Worm (Caenorhabditis elegans) whole organism, L3 larva: ENCODE results near the gene srh-187.
"Not testable (repeated sequence)": the region's sequence is repeated elsewhere in the genome, so short reads cannot be mapped to it uniquely, and the experiment has no call there.

ENCODE experiments used
- R02D3.7 ChIP-seq: fragments of 150-350 bp; optimal IDR thresholded peaks from 2 replicates; lab custom pipeline; 2014; ENCODE audit warnings: missing biosample characterization, missing genetic modification characterization
- ZK546.5 ChIP-seq: sonication (generic microtip); optimal IDR thresholded peaks from 2 replicates; lab custom pipeline; 2017; ENCODE audit warnings: missing biosample characterization, missing genetic modification characterization
- aly-2 ChIP-seq: fragments of 150-350 bp; optimal IDR thresholded peaks from 2 replicates; lab custom pipeline; 2014; ENCODE audit warnings: missing biosample characterization, missing genetic modification characterization
- ama-1 ChIP-seq: fragments of 150-350 bp; optimal IDR thresholded peaks from 2 replicates; lab custom pipeline; 2018
- ceh-16 ChIP-seq: sonication (generic microtip); optimal IDR thresholded peaks from 2 replicates; lab custom pipeline; 2017; ENCODE audit warnings: missing biosample characterization, missing genetic modification characterization
- ceh-28 ChIP-seq: fragments of 150-350 bp; optimal IDR thresholded peaks from 2 replicates; lab custom pipeline; 2014; ENCODE audit warnings: missing biosample characterization, missing genetic modification reagents, missing genetic modification characterization
- ceh-9 ChIP-seq: sonication (generic microtip); optimal IDR thresholded peaks from 2 replicates; lab custom pipeline; 2018; ENCODE audit warnings: missing biosample characterization, missing genetic modification characterization
- daf-12 ChIP-seq: fragments of 150-350 bp; optimal IDR thresholded peaks from 2 replicates; lab custom pipeline; 2014; ENCODE audit warnings: missing biosample characterization, missing genetic modification reagents, missing genetic modification characterization
- egl-5 ChIP-seq: fragments of 150-350 bp; optimal IDR thresholded peaks from 2 replicates; lab custom pipeline; 2017; ENCODE audit warnings: missing biosample characterization, missing genetic modification reagents, missing genetic modification characterization, inconsistent platforms
- elt-1 ChIP-seq: fragments of 150-350 bp; optimal IDR thresholded peaks from 2 replicates; lab custom pipeline; 2014; ENCODE audit warnings: missing biosample characterization, missing genetic modification characterization
- elt-2 ChIP-seq: sonication (generic microtip); optimal IDR thresholded peaks from 2 replicates; lab custom pipeline; 2016; ENCODE audit warnings: missing genetic modification reagents, mild to moderate bottlenecking, missing genetic modification characterization, missing compliant biosample characterization
- elt-3 ChIP-seq, 3 experiments: fragments of 150-350 bp in 1 of 3; sonication (generic microtip) in 2 of 3; optimal IDR thresholded peaks; 2 replicates in 2 of 3; 4 replicates in 1 of 3; lab custom pipeline; 2014 to 2017; ENCODE audit warnings: missing biosample characterization in 3 of 3, missing genetic modification characterization in 3 of 3
- eor-1 ChIP-seq, 2 experiments: fragments of 150-350 bp; optimal IDR thresholded peaks; 2 replicates each; lab custom pipeline; 2014 to 2018; ENCODE audit warnings: missing biosample characterization in 2 of 2, missing genetic modification characterization in 2 of 2
- fkh-10 ChIP-seq: sonication (generic microtip); optimal IDR thresholded peaks from 2 replicates; lab custom pipeline; 2017; ENCODE audit warnings: missing biosample characterization, missing genetic modification reagents, missing genetic modification characterization
- fkh-2 ChIP-seq: fragments of 150-350 bp; optimal IDR thresholded peaks from 2 replicates; lab custom pipeline; 2014; ENCODE audit warnings: missing biosample characterization, missing genetic modification reagents, missing genetic modification characterization
- fos-1 ChIP-seq: fragments of 150-350 bp; optimal IDR thresholded peaks from 2 replicates; lab custom pipeline; 2014; ENCODE audit warnings: missing biosample characterization, missing genetic modification characterization
- hmg-11 ChIP-seq: sonication (generic microtip); optimal IDR thresholded peaks from 2 replicates; lab custom pipeline; 2016; ENCODE audit warnings: missing genetic modification characterization, missing compliant biosample characterization
- jun-1 ChIP-seq: fragments of 150-350 bp; optimal IDR thresholded peaks from 2 replicates; lab custom pipeline; 2014; ENCODE audit warnings: missing biosample characterization, missing genetic modification reagents, missing genetic modification characterization
- lin-15B ChIP-seq: fragments of 150-350 bp; optimal IDR thresholded peaks from 2 replicates; lab custom pipeline; 2014; ENCODE audit warnings: missing biosample characterization, missing genetic modification characterization
- lin-39 ChIP-seq: fragments of 150-350 bp; optimal IDR thresholded peaks from 2 replicates; lab custom pipeline; 2018; ENCODE audit warnings: missing biosample characterization, missing genetic modification reagents, missing genetic modification characterization
- lsy-12 ChIP-seq: sonication (generic microtip); optimal IDR thresholded peaks from 2 replicates; lab custom pipeline; 2016; ENCODE audit warnings: mild to moderate bottlenecking, missing genetic modification characterization, missing compliant biosample characterization
- mdl-1 ChIP-seq: fragments of 150-350 bp; optimal IDR thresholded peaks from 2 replicates; lab custom pipeline; 2014; ENCODE audit warnings: missing biosample characterization, missing genetic modification characterization
- nfya-1 ChIP-seq: sonication (generic microtip); optimal IDR thresholded peaks from 2 replicates; lab custom pipeline; 2017; ENCODE audit warnings: missing genetic modification characterization, mild to moderate bottlenecking, missing compliant biosample characterization, antibody characterized with exemption, moderate library complexity; ENCODE audit not compliant: insufficient read depth
- nhr-11 ChIP-seq: fragments of 150-350 bp; optimal IDR thresholded peaks from 2 replicates; lab custom pipeline; 2014; ENCODE audit warnings: missing biosample characterization, missing genetic modification characterization
- nhr-12 ChIP-seq: fragments of 150-350 bp; optimal IDR thresholded peaks from 2 replicates; lab custom pipeline; 2014; ENCODE audit warnings: missing biosample characterization, missing genetic modification characterization
- nhr-23 ChIP-seq: fragments of 150-350 bp; optimal IDR thresholded peaks from 2 replicates; lab custom pipeline; 2014; ENCODE audit warnings: missing biosample characterization, missing genetic modification reagents, missing genetic modification characterization
- nhr-237 ChIP-seq: fragments of 150-350 bp; optimal IDR thresholded peaks from 2 replicates; lab custom pipeline; 2014; ENCODE audit warnings: missing biosample characterization, missing genetic modification characterization
- nhr-25 ChIP-seq: sonication (generic microtip); optimal IDR thresholded peaks from 2 replicates; lab custom pipeline; 2017; ENCODE audit warnings: missing biosample characterization, missing genetic modification characterization
- nhr-67 ChIP-seq: fragments of 150-350 bp; optimal IDR thresholded peaks from 2 replicates; lab custom pipeline; 2014; ENCODE audit warnings: missing biosample characterization, missing genetic modification characterization
- nhr-76 ChIP-seq: fragments of 150-350 bp; sonication (generic microtip); optimal IDR thresholded peaks from 5 replicates; lab custom pipeline; 2014; ENCODE audit warnings: missing biosample characterization, missing genetic modification characterization
- nhr-77 ChIP-seq: fragments of 150-350 bp; optimal IDR thresholded peaks from 2 replicates; lab custom pipeline; 2014; ENCODE audit warnings: missing biosample characterization, missing genetic modification characterization
- pha-4 ChIP-seq: fragments of 150-350 bp; optimal IDR thresholded peaks from 2 replicates; lab custom pipeline; 2014; ENCODE audit warnings: missing biosample characterization, missing genetic modification reagents, missing genetic modification characterization
- sea-2 ChIP-seq: fragments of 150-350 bp; sonication (generic microtip); optimal IDR thresholded peaks from 4 replicates; lab custom pipeline; 2014; ENCODE audit warnings: missing biosample characterization, missing genetic modification reagents, missing genetic modification characterization
- skn-1 ChIP-seq: fragments of 150-350 bp; optimal IDR thresholded peaks from 2 replicates; lab custom pipeline; 2014; ENCODE audit warnings: missing biosample characterization, missing genetic modification characterization
- snpc-4 ChIP-seq: fragments of 150-350 bp; optimal IDR thresholded peaks from 2 replicates; lab custom pipeline; 2014; ENCODE audit warnings: missing biosample characterization, missing genetic modification characterization
- tbx-2 ChIP-seq: sonication (generic microtip); optimal IDR thresholded peaks from 2 replicates; lab custom pipeline; 2016; ENCODE audit warnings: mild to moderate bottlenecking, missing genetic modification characterization, missing compliant biosample characterization
- unc-62 ChIP-seq: fragments of 150-350 bp; sonication (generic microtip); optimal IDR thresholded peaks from 4 replicates; lab custom pipeline; 2014; ENCODE audit warnings: missing biosample characterization, missing genetic modification reagents, missing genetic modification characterization
- zag-1 ChIP-seq: fragments of 150-350 bp; optimal IDR thresholded peaks from 2 replicates; lab custom pipeline; 2014; ENCODE audit warnings: missing biosample characterization, missing genetic modification characterization
- ztf-11 ChIP-seq: fragments of 150-350 bp; optimal IDR thresholded peaks from 2 replicates; lab custom pipeline; 2014; ENCODE audit warnings: missing biosample characterization, missing genetic modification characterization

Gene srh-187

DNA sequence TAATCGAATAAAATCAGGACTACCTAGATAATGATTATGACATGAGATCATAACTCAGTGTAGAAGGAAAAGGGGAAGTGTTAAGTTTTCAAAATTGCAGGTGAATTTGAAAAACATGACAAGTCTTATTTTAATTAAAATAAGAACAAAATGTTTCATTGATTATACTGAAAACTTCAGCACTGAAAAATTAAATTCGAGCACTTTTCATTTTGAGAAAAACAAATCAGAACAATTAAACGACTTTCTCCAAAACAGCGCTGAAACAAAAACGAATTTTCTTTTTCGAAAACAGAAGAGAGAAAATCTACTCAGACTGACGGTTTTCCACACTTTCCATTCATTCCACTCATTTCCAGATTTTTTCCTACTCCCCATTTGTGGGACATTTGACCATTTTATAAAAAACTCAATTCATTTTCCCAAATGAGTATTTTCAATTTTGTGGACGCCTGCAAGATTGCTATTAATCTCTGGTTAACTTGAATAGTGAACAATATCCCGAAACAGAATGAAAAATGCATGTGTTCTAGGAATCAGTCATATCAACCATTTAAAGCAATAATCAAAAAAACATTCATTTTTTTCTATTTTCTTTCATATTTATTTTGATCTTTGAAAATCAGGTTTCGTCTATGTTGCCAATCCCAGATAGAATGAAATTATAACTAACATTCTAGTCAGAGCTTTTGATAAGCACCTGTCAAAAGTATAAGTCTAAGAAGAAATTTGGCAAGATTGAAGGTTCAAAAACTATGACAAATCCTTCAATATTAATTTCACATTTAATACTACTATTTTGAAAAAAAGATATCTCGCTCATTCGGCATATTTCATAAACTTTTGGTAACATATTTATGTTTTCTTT lies 12.7 kb upstream of the srh-187 start, which contains the start of the genes srh-231 and srh-275:
Gene srh-231 (minus strand): TSS at position 51 of the 868 bp plus-strand sequence.
Gene srh-275 (plus strand): TSS at position 818 of the 868 bp plus-strand sequence.
- no peak for TF ChIP-seq lin-39 (tag; lab: Kevin White, UChicago)
- TF ChIP-seq nhr-76 (tag; lab: Kevin White, UChicago): no peak
- no peak for TF ChIP-seq snpc-4 (tag; lab: Kevin White, UChicago)
- TF ChIP-seq nhr-12: no peak
- TF ChIP-seq elt-3 (tag; optimal IDR thresholded peaks at IDR 0.05; lab: Kevin White, UChicago): no peak
- no peak for TF ChIP-seq nhr-77 (tag; lab: Kevin White, UChicago)
- TF ChIP-seq egl-5: no peak
- TF ChIP-seq ceh-9 (tag; lab: Kevin White, UChicago): no peak
- no peak for TF ChIP-seq ceh-28 (tag; lab: Kevin White, UChicago)
- no peak for TF ChIP-seq nhr-237
- no peak for TF ChIP-seq fos-1 (tag; lab: Kevin White, UChicago)
- TF ChIP-seq aly-2 (tag; lab: Kevin White, UChicago): no peak
- TF ChIP-seq ztf-11 (tag; lab: Kevin White, UChicago): no peak
- TF ChIP-seq nfya-1: no peak
- no peak for TF ChIP-seq ceh-16
- no peak for TF ChIP-seq nhr-23 (tag; lab: Kevin White, UChicago)
- no peak for TF ChIP-seq unc-62
- TF ChIP-seq R02D3.7 (tag; lab: Kevin White, UChicago): no peak
- TF ChIP-seq eor-1 (tag; optimal IDR thresholded peaks at IDR 0.05; lab: Kevin White, UChicago): no peak
- TF ChIP-seq tbx-2 (tag; lab: Kevin White, UChicago): no peak
- TF ChIP-seq, all 47 proteins: peak for 0

DNA sequence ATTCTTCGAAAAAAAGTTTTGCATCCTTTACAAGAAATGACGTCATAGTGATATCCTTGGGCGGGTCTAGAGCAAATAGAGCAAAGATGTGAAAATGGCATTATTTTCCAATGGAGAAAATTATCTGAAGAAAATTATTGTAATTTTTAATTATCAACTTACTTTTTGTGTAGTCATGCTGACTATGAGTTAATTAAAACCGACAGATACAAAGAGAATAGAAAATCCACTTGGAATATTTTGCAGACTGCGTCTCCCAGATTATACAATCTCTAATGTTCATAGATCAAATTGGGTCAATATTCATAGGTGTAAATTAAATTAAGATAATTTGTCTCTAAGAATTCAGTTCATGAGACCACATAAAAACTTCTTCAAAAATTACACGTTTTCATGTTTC lies 9.8 kb upstream of the srh-187 start, which contains the start of gene nhr-149:
Gene nhr-149 (minus strand): TSS at position 101 of the 400 bp plus-strand sequence.
- TF ChIP-seq pha-4 (tag; lab: Kevin White, UChicago): no peak
- no peak for TF ChIP-seq unc-62
- TF ChIP-seq fkh-2 (tag; lab: Kevin White, UChicago): no peak
- TF ChIP-seq daf-12 (tag; lab: Kevin White, UChicago): no peak
- no peak for TF ChIP-seq ceh-28 (tag; lab: Kevin White, UChicago)
- TF ChIP-seq nhr-11 (tag; lab: Kevin White, UChicago): no peak
- TF ChIP-seq tbx-2 (tag; lab: Kevin White, UChicago): no peak
- TF ChIP-seq nhr-25 (tag; lab: Kevin White, UChicago): no peak
- TF ChIP-seq lsy-12 (tag; lab: Kevin White, UChicago): no peak
- TF ChIP-seq jun-1 (tag; lab: Kevin White, UChicago): no peak
- no peak for TF ChIP-seq zag-1 (tag; lab: Kevin White, UChicago)
- no peak for TF ChIP-seq lin-15B (tag; lab: Kevin White, UChicago)
- TF ChIP-seq fkh-10: no peak
- no peak for TF ChIP-seq ama-1
- no peak for TF ChIP-seq ceh-9 (tag; lab: Kevin White, UChicago)

DNA sequence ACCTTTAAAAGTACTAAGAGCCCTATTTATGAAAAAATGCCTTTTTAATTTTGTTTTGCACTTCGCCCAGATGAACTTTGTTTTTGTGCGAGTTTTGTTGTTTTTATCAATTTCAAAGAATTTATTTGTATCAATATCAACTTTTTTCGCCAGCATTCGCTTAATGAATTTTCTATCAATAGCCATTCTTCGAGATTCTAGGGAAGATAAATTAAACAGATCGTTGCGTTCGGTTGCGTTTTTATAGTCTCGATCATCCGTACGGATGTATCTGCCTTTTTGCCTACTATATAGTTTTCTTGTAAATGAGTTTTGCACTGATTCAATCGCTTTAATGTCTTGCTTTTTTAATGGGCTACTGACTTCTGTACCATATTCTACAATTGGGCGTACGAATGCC lies 5.8 kb upstream of the srh-187 start, which contains the start of gene nhr-147:
Gene nhr-147 (plus strand): TSS at position 301 of the 400 bp plus-strand sequence.
- not testable (repeated sequence) for TF ChIP-seq zag-1, jun-1, elt-1 (tag; lab: Kevin White, UChicago)

ce11 chrV:7343522-7343921 lies 3.8 kb upstream of the srh-187 start, which contains the start of gene srh-244:
Gene srh-244 (plus strand): TSS chrV:7343822.
- TF ChIP-seq nhr-67 (no peak), elt-3 (tag; optimal IDR thresholded peaks at IDR 0.05; lab: Kevin White, UChicago) (no peak), nhr-12 (no peak), nhr-25 (tag; lab: Kevin White, UChicago) (no peak), skn-1 (tag; lab: Kevin White, UChicago) (no peak), ceh-28 (tag; lab: Kevin White, UChicago) (no peak), sea-2 (GFP tag; lab: Kevin White, UChicago) (no peak), nfya-1 (no peak), ZK546.5 (no peak), elt-2 (tag; lab: Kevin White, UChicago) (no peak), jun-1 (tag; lab: Kevin White, UChicago) (no peak), nhr-76 (tag; lab: Kevin White, UChicago) (no peak), mdl-1 (tag; lab: Kevin White, UChicago) (no peak), snpc-4 (tag; lab: Kevin White, UChicago) (no peak), nhr-23 (tag; lab: Kevin White, UChicago) (no peak), egl-5 (no peak), hmg-11 (no peak)
